Fruit fly (Drosophila melanogaster) whole organism, pupa: ENCODE data around the gene CG6409.

Source experiments
- CG10348 ChIP-seq: fragments of 200-800 bp; sonication (Bioruptor generic); IDR thresholded peaks from 2 replicates; pipeline ENCODE4 v1.3.6; 2022; ENCODE audit warnings: missing biosample characterization, missing genetic modification characterization
- CG12605 ChIP-seq: fragments of 200-800 bp; sonication (Bioruptor generic); IDR thresholded peaks from 2 replicates; pipeline ENCODE4 v1.3.6; 2022; ENCODE audit warnings: missing biosample characterization, missing genetic modification characterization
- CG13204 ChIP-seq: fragments of 200-800 bp; sonication (Bioruptor generic); optimal IDR thresholded peaks from 2 replicates; lab custom pipeline; 2018; ENCODE audit warnings: missing biosample characterization, mild to moderate bottlenecking, missing genetic modification characterization, moderate library complexity
- CG14655 ChIP-seq: fragments of 200-800 bp; sonication (Bioruptor generic); optimal IDR thresholded peaks from 3 replicates; lab custom pipeline; 2017; ENCODE audit warnings: mild to moderate bottlenecking, missing biosample characterization, missing genetic modification reagents, missing genetic modification characterization
- CG15710 ChIP-seq: fragments of 200-800 bp; sonication (Bioruptor generic); optimal IDR thresholded peaks from 2 replicates; lab custom pipeline; 2018; ENCODE audit warnings: missing biosample characterization, mild to moderate bottlenecking, missing genetic modification characterization, moderate library complexity
- CG17806 ChIP-seq: fragments of 200-800 bp; sonication (Bioruptor generic); optimal IDR thresholded peaks from 2 replicates; lab custom pipeline; 2018; ENCODE audit warnings: missing biosample characterization, mild to moderate bottlenecking, missing genetic modification characterization, moderate library complexity
- CG32121 ChIP-seq: fragments of 200-800 bp; sonication (Bioruptor generic); IDR thresholded peaks from 2 replicates; pipeline ENCODE4 v1.3.6; 2022; ENCODE audit warnings: missing biosample characterization, missing genetic modification characterization
- CG34367 ChIP-seq: fragments of 200-800 bp; sonication (Bioruptor generic); optimal IDR thresholded peaks from 2 replicates; lab custom pipeline; 2018; ENCODE audit warnings: missing biosample characterization, mild to moderate bottlenecking, missing genetic modification characterization
- CG4496 ChIP-seq: fragments of 200-800 bp; sonication (Bioruptor generic); IDR thresholded peaks from 3 replicates; pipeline ENCODE4 v1.3.6; 2022; ENCODE audit warnings: missing biosample characterization, missing genetic modification characterization
- CG8159 ChIP-seq: fragments of 200-800 bp; sonication (Bioruptor generic); optimal IDR thresholded peaks from 3 replicates; lab custom pipeline; 2018; ENCODE audit warnings: missing biosample characterization, mild to moderate bottlenecking, missing genetic modification characterization, moderate library complexity
- CG8301 ChIP-seq: fragments of 200-800 bp; sonication (Bioruptor generic); optimal IDR thresholded peaks from 2 replicates; lab custom pipeline; 2018; ENCODE audit warnings: missing biosample characterization, mild to moderate bottlenecking, missing genetic modification characterization
- CG9948 ChIP-seq: fragments of 200-800 bp; sonication (Bioruptor generic); optimal IDR thresholded peaks from 2 replicates; lab custom pipeline; 2018; ENCODE audit warnings: missing biosample characterization, mild to moderate bottlenecking, missing genetic modification characterization, moderate library complexity
- D1 ChIP-seq: fragments of 200-800 bp; sonication (Bioruptor generic); optimal IDR thresholded peaks from 2 replicates; lab custom pipeline; 2018; ENCODE audit warnings: missing biosample characterization, mild to moderate bottlenecking, missing genetic modification characterization, moderate library complexity
- EcR ChIP-seq: fragments of 200-800 bp; sonication (Bioruptor generic); optimal IDR thresholded peaks from 3 replicates; lab custom pipeline; 2019; ENCODE audit warnings: missing biosample characterization, missing genetic modification characterization, mild to moderate bottlenecking, moderate library complexity, missing genetic modification reagents
- Ets98B ChIP-seq: fragments of 200-800 bp; sonication (Bioruptor generic); IDR thresholded peaks from 2 replicates; pipeline ENCODE4 v1.3.6; 2022; ENCODE audit warnings: missing biosample characterization, missing genetic modification characterization
- Pif1A ChIP-seq: fragments of 200-800 bp; sonication (Bioruptor generic); optimal IDR thresholded peaks from 3 replicates; lab custom pipeline; 2016; ENCODE audit warnings: missing biosample characterization, missing genetic modification characterization
- Pif1B ChIP-seq: fragments of 200-800 bp; sonication (Bioruptor generic); optimal IDR thresholded peaks from 3 replicates; lab custom pipeline; 2016; ENCODE audit warnings: missing biosample characterization, missing genetic modification characterization
- Snoo ChIP-seq: fragments of 200-800 bp; sonication (Bioruptor generic); optimal IDR thresholded peaks from 3 replicates; lab custom pipeline; 2017; ENCODE audit warnings: missing biosample characterization, mild to moderate bottlenecking, missing genetic modification characterization, inconsistent platforms
- fd96Ca ChIP-seq: fragments of 200-800 bp; sonication (Bioruptor generic); IDR thresholded peaks from 3 replicates; pipeline ENCODE4 v1.3.6; 2022; ENCODE audit warnings: missing biosample characterization, missing genetic modification characterization
- gl ChIP-seq: fragments of 200-800 bp; sonication (Bioruptor generic); optimal IDR thresholded peaks from 2 replicates; lab custom pipeline; 2018; ENCODE audit warnings: missing biosample characterization, mild to moderate bottlenecking, missing genetic modification characterization
- rn ChIP-seq: fragments of 200-800 bp; sonication (Bioruptor generic); IDR thresholded peaks from 2 replicates; pipeline ENCODE4 v1.3.6; 2022; ENCODE audit warnings: missing biosample characterization, missing genetic modification characterization

The CG6409 gene

DNA sequence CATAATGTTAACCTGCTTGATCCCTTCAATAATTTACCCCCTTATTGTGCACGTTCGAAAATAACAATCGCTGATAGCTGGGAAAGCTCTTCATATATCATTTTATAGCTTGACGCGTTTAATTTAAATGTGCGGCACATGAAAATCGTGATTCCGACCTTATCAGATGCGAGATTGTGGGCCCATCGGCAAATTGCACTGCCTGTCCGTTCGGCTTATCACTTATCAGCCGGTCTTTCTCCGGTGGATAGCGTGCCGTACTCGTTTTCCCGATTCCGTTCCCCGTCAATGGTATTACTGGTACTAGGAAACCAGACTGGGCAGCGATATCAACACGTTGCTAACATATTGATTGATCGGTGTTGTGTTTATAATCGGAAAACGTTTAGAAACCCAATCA lies 14.7 kb upstream of the CG6409 start:
- TF ChIP-seq fd96Ca (GFP tag; lab: Robert Waterston, UW): no peak
- TF ChIP-seq rn: no peak
- TF ChIP-seq CG15710 (tag; lab: Kevin White, UChicago): no peak
- TF ChIP-seq CG8301 (tag; lab: Kevin White, UChicago): no peak
- TF ChIP-seq CG10348 (GFP tag; lab: Robert Waterston, UW): no peak
- no peak for TF ChIP-seq CG17806
- TF ChIP-seq CG32121 (GFP tag; lab: Robert Waterston, UW): no peak
- TF ChIP-seq CG34367: no peak
- TF ChIP-seq EcR: no peak
- TF ChIP-seq CG14655 (GFP tag; lab: Kevin White, UChicago): no peak
- TF ChIP-seq Pif1A (GFP tag; lab: Kevin White, UChicago): no peak
- no peak for TF ChIP-seq CG12605 (GFP tag; lab: Robert Waterston, UW)
- TF ChIP-seq CG9948 (tag; lab: Kevin White, UChicago): no peak
- no peak for TF ChIP-seq Ets98B (GFP tag; lab: Robert Waterston, UW)
- TF ChIP-seq CG13204 (GFP tag; lab: Kevin White, UChicago): no peak
- TF ChIP-seq D1 (tag; lab: Kevin White, UChicago): no peak
- no peak for TF ChIP-seq Snoo (tag; lab: Kevin White, UChicago)
- TF ChIP-seq CG8159 (tag; lab: Kevin White, UChicago): no peak

DNA sequence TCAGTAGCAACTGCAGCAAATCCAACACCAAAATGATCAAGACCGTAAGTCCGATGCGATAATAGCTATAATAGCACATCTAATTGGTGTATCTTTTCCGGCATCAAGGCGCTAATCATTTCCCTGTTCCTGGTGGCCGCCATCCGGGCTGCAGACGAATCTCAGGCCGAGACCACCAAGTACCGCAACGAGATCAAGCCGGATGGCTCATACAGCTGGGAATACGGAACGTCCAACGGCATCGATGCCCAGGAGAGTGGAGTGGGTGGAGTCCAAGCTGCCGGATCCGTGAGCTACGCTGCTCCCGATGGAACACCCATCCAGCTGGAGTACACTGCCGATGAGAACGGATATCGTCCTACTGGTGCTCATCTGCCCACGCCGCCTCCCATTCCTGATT lies 12.0 kb upstream of the CG6409 start, which contains the start of gene Cpr67Fb:
Gene Cpr67Fb (plus strand): TSS at position 15 of the 400 bp plus-strand sequence.
- TF ChIP-seq Ets98B (GFP tag; lab: Robert Waterston, UW): no peak
- TF ChIP-seq CG4496 (GFP tag; lab: Robert Waterston, UW): no peak
- TF ChIP-seq CG15710 (tag; lab: Kevin White, UChicago): no peak

DNA sequence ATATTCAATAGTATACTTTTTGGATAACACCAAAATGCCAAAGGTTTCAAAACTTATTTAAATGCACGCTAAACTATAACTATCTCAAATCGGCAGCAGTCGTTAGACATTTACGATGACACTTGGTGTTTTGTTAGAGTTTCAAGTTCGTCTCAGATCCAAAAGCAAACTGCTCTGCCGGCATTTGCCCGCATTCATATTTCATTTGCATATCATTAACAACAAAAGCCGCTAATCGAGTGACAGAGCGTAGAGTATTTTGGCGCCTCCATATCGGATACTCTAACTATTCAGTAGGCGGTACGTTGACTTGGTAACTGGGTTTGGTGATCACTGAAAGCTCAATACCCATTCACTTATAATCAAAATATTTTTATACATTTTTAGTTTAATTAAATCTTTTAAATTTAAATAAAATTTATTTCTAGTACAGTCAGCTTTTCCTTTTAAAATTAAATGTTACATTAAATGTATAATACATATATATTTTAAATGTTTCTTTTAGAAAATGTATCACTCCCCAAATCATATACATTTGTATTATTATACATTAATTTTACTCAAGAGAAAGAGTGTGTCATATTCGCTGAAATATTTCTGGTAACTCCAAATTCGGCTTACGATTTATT lies 11.1 kb upstream of the CG6409 start:
- no peak for TF ChIP-seq CG10348 (GFP tag; lab: Robert Waterston, UW)
- TF ChIP-seq EcR: no peak
- TF ChIP-seq Pif1B (GFP tag; lab: Kevin White, UChicago): no peak
- no peak for TF ChIP-seq CG8159 (tag; lab: Kevin White, UChicago)
- no peak for TF ChIP-seq rn
- TF ChIP-seq CG15710 (tag; lab: Kevin White, UChicago): no peak
- TF ChIP-seq Snoo (tag; lab: Kevin White, UChicago): no peak
- no peak for TF ChIP-seq CG13204 (GFP tag; lab: Kevin White, UChicago)
- TF ChIP-seq D1 (tag; lab: Kevin White, UChicago): no peak
- no peak for TF ChIP-seq CG14655 (GFP tag; lab: Kevin White, UChicago)
- no peak for TF ChIP-seq CG34367
- no peak for TF ChIP-seq gl
- TF ChIP-seq CG17806: no peak
- TF ChIP-seq CG4496 (GFP tag; lab: Robert Waterston, UW): no peak
- TF ChIP-seq Pif1A (GFP tag; lab: Kevin White, UChicago): no peak

DNA sequence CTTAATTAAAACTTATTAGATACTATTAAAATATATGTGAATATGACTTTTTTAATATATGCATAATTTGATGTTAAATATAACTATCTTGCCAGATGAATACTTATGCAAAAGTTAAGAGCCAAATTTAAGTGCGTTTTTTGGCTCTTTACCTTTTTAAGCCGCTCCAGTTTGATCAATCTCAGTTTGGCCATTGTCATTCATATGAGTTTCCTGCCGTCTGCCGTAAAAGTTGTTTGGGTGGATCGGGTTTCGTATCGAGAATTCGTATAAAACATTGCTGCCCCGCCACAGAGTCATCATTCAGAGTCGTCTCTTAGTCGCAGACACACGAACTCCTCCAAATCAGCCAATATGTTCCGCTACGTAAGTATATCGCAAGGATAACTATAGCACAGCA lies 9.2 kb upstream of the CG6409 start, which contains the start of gene Cpr67Fa2:
Gene Cpr67Fa2 (plus strand): TSS at position 301 of the 400 bp plus-strand sequence.
- TF ChIP-seq rn (no peak), Pif1B (GFP tag; lab: Kevin White, UChicago) (no peak), Ets98B (GFP tag; lab: Robert Waterston, UW) (no peak), CG8159 (tag; lab: Kevin White, UChicago) (no peak), CG13204 (GFP tag; lab: Kevin White, UChicago) (no peak), CG9948 (tag; lab: Kevin White, UChicago) (no peak), D1 (tag; lab: Kevin White, UChicago) (no peak), CG14655 (GFP tag; lab: Kevin White, UChicago) (no peak), fd96Ca (GFP tag; lab: Robert Waterston, UW) (no peak), Snoo (tag; lab: Kevin White, UChicago) (no peak), EcR (no peak), CG17806 (no peak), CG15710 (tag; lab: Kevin White, UChicago) (no peak), CG8301 (tag; lab: Kevin White, UChicago) (no peak), gl (no peak), CG10348 (GFP tag; lab: Robert Waterston, UW) (no peak), CG32121 (GFP tag; lab: Robert Waterston, UW) (no peak), CG34367 (no peak)

DNA sequence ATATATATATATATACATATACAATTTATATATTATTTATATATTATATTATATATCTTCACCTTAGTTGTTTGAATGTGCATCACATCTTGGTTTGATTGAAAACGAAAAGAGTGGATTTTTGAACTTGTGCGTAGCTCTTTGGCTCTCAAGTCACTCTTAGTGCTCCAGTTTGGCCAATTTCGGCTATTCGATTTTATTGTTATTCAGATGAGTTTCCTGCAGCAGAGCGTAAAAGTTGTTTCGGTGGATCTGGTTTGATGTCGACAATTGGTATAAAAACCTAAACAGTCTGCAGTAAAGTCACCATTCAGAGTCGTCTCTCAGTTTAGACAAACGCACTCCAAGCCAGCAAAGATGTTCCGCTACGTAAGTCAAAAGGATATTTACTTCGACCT lies 7.5 kb upstream of the CG6409 start, which contains the start of gene Cpr67Fa1:
Gene Cpr67Fa1 (plus strand): TSS at position 299 of the 398 bp plus-strand sequence.
- TF ChIP-seq CG17806 (no peak), CG12605 (GFP tag; lab: Robert Waterston, UW) (no peak)

DNA sequence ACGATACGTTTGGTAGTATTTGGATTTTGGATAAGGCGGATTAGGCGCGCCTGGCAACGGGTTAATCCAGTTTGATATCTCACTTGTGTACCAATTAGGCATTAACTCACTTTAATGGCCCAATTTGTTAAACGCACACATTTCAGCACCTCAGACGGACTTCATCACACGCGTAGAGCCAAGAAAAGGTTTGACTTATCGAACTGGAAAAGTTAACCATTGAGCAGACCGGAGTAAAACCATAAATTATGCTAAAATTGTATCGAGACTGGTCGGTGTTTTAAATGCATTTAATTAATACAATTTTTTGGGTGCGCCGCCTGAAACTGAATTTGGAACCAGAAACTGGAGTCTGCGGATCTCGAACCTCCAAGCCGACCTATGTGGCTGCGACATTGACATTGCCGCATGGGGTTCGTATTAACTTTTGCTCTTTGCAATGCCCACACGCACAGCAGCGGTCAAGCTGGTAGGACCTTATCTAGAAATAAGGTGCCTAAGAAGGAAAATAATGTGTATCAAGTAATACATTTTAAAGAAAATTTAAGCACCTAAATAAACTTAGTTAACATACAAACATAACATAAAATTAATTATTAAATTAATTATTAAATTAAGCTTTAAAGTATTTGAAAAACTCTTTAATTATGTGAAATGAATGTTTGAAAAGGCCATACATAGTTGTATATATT lies 7.0 kb upstream of the CG6409 start:
- TF ChIP-seq CG14655 (GFP tag; lab: Kevin White, UChicago) (no peak), gl (no peak), CG9948 (tag; lab: Kevin White, UChicago) (no peak)
- TF ChIP-seq, all 21 proteins: peak for 0
